Fruit fly (Drosophila melanogaster): ENCODE results near the gene CG13457.

DNA sequence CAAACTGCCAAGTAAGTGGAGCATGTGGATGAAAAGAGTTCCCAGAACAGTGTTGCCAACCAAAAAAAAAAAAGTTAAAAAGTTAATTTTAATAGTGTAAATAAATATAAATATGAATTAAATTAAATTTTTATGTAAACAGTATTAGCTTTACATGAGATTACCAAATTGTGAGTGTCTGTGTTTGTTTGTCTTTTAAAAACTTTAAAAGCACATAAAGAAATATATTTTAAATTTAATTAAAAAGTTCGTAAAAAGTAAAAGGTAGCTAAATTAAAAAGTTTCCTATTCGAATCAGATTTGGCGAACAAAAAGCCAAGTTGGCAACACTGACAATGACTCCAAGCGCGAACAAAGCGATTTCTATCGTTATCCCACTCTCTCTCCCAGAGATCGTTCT lies 22.2 kb downstream of the CG13457 start:
- TF ChIP-seq CTCF (optimal IDR thresholded peaks at IDR 0.05) (no peak), CG8478 (optimal IDR thresholded peaks at IDR 0.05) (no peak)

Measured in S2 (cell line).